Fruit fly (Drosophila melanogaster) whole organism, embryonic: ENCODE measurements around the gene Rpp30.

ENCODE experiments used
- B-H2 ChIP-seq: fragments of 200-800 bp; sonication (Bioruptor generic); optimal IDR thresholded peaks from 2 replicates; lab custom pipeline; 2018; ENCODE audit warnings: missing biosample characterization, mild to moderate bottlenecking, missing genetic modification characterization
- Bdp1 ChIP-seq: fragments of 200-800 bp; sonication (Bioruptor generic); optimal IDR thresholded peaks from 3 replicates; lab custom pipeline; 2016; ENCODE audit warnings: missing biosample characterization, missing genetic modification characterization
- Blimp-1 ChIP-seq: fragments of 200-800 bp; sonication (Bioruptor generic); optimal IDR thresholded peaks from 3 replicates; lab custom pipeline; 2018; ENCODE audit warnings: missing biosample characterization, missing genetic modification characterization, mild to moderate bottlenecking, moderate library complexity, missing genetic modification reagents
- CG10209 ChIP-seq: fragments of 200-800 bp; sonication (Bioruptor generic); optimal IDR thresholded peaks from 3 replicates; lab custom pipeline; 2017; ENCODE audit warnings: missing biosample characterization, mild to moderate bottlenecking, missing genetic modification characterization, missing genetic modification reagents
- CG10274 ChIP-seq: fragments of 200-800 bp; sonication (Bioruptor generic); optimal IDR thresholded peaks from 3 replicates; lab custom pipeline; 2017; ENCODE audit warnings: missing biosample characterization, mild to moderate bottlenecking, missing genetic modification characterization
- CG11696 ChIP-seq: fragments of 200-800 bp; sonication (Bioruptor generic); IDR thresholded peaks from 2 replicates; pipeline ENCODE4 v1.3.6; 2022; ENCODE audit warnings: missing biosample characterization, missing genetic modification characterization
- CG11723 ChIP-seq: fragments of 200-800 bp; sonication (Bioruptor generic); optimal IDR thresholded peaks from 2 replicates; lab custom pipeline; 2017; ENCODE audit warnings: missing biosample characterization, mild to moderate bottlenecking, missing genetic modification characterization
- CG13287 ChIP-seq: fragments of 200-800 bp; sonication (Bioruptor generic); IDR thresholded peaks from 2 replicates; pipeline ENCODE4 v1.3.6; 2022; ENCODE audit warnings: missing biosample characterization, missing genetic modification characterization; ENCODE audit not compliant: partially characterized antibody
- CG1603 ChIP-seq: fragments of 200-800 bp; sonication (Bioruptor generic); optimal IDR thresholded peaks from 2 replicates; lab custom pipeline; 2019; ENCODE audit warnings: missing biosample characterization, mild to moderate bottlenecking, missing genetic modification characterization, moderate library complexity
- CG16779 ChIP-seq: fragments of 200-800 bp; sonication (Bioruptor generic); IDR thresholded peaks from 2 replicates; pipeline ENCODE4 v1.3.6; 2022; ENCODE audit warnings: missing biosample characterization, missing genetic modification characterization
- CG17612 ChIP-seq: fragments of 200-800 bp; sonication (Bioruptor generic); IDR thresholded peaks from 2 replicates; pipeline ENCODE4 v1.3.6; 2022; ENCODE audit warnings: missing biosample characterization, missing genetic modification characterization
- CG17802 ChIP-seq: fragments of 200-800 bp; sonication (Bioruptor generic); optimal IDR thresholded peaks from 2 replicates; lab custom pipeline; 2018; ENCODE audit warnings: missing biosample characterization, mild to moderate bottlenecking, missing genetic modification characterization, moderate library complexity
- CG31388 ChIP-seq: fragments of 200-800 bp; sonication (Bioruptor generic); optimal IDR thresholded peaks from 2 replicates; lab custom pipeline; 2016; ENCODE audit warnings: missing biosample characterization, missing genetic modification characterization
- CG3163 ChIP-seq: fragments of 200-800 bp; sonication (Bioruptor generic); optimal IDR thresholded peaks from 3 replicates; lab custom pipeline; 2016; ENCODE audit warnings: missing biosample characterization, missing genetic modification characterization
- CG3407 ChIP-seq: fragments of 200-800 bp; sonication (Bioruptor generic); optimal IDR thresholded peaks from 2 replicates; lab custom pipeline; 2018; ENCODE audit warnings: missing biosample characterization, mild to moderate bottlenecking, missing genetic modification characterization
- CG4282 ChIP-seq: fragments of 200-800 bp; sonication (Bioruptor generic); optimal IDR thresholded peaks from 2 replicates; lab custom pipeline; 2016; ENCODE audit warnings: missing biosample characterization, missing genetic modification characterization
- CG6765 ChIP-seq: fragments of 200-800 bp; sonication (Bioruptor generic); optimal IDR thresholded peaks from 3 replicates; lab custom pipeline; 2017; ENCODE audit warnings: missing biosample characterization, mild to moderate bottlenecking, missing genetic modification characterization
- CG8089 ChIP-seq: fragments of 200-800 bp; sonication (Bioruptor generic); optimal IDR thresholded peaks from 3 replicates; lab custom pipeline; 2016; ENCODE audit warnings: missing biosample characterization, missing genetic modification characterization
- CG8478 ChIP-seq: fragments of >200 bp; optimal IDR thresholded peaks from 2 replicates; lab custom pipeline; 2018
- CHES-1-like ChIP-seq: fragments of 200-800 bp; sonication (Bioruptor generic); optimal IDR thresholded peaks from 2 replicates; lab custom pipeline; 2016; ENCODE audit warnings: missing biosample characterization, missing genetic modification characterization
- Camta ChIP-seq: fragments of 200-800 bp; sonication (Bioruptor generic); optimal IDR thresholded peaks from 2 replicates; lab custom pipeline; 2016; ENCODE audit warnings: missing biosample characterization, missing genetic modification characterization
- Dek ChIP-seq: fragments of 200-800 bp; sonication (Bioruptor generic); optimal IDR thresholded peaks from 3 replicates; lab custom pipeline; 2019; ENCODE audit warnings: missing biosample characterization, mild to moderate bottlenecking, missing genetic modification characterization, moderate library complexity
- E2f2 ChIP-seq: fragments of 200-800 bp; sonication (Bioruptor generic); IDR thresholded peaks from 2 replicates; pipeline ENCODE4 v1.3.6; 2022; ENCODE audit warnings: missing biosample characterization, missing genetic modification characterization
- ERR ChIP-seq: fragments of 200-800 bp; sonication (Bioruptor generic); optimal IDR thresholded peaks from 2 replicates; lab custom pipeline; 2016; ENCODE audit warnings: missing biosample characterization, missing genetic modification characterization
- HLH4C ChIP-seq: fragments of 200-800 bp; sonication (Bioruptor generic); IDR thresholded peaks from 3 replicates; pipeline ENCODE4 v1.3.6; 2022; ENCODE audit warnings: missing biosample characterization, missing genetic modification characterization; ENCODE audit not compliant: partially characterized antibody
- Hmx ChIP-seq: fragments of 200-800 bp; sonication (Bioruptor generic); optimal IDR thresholded peaks from 2 replicates; lab custom pipeline; 2016; ENCODE audit warnings: missing biosample characterization, missing genetic modification characterization
- Hr3 ChIP-seq: fragments of 200-800 bp; sonication (Bioruptor generic); optimal IDR thresholded peaks from 3 replicates; lab custom pipeline; 2016; ENCODE audit warnings: missing biosample characterization, missing genetic modification characterization
- Lhr ChIP-seq: fragments of 200-800 bp; sonication (Bioruptor generic); optimal IDR thresholded peaks from 3 replicates; lab custom pipeline; 2017; ENCODE audit warnings: mild to moderate bottlenecking, missing biosample characterization, missing genetic modification reagents, missing genetic modification characterization
- Mad ChIP-seq: fragments of 200-800 bp; sonication (Bioruptor generic); optimal IDR thresholded peaks from 2 replicates; lab custom pipeline; 2016; ENCODE audit warnings: missing biosample characterization, missing genetic modification characterization
- Neu2 ChIP-seq: fragments of 200-800 bp; sonication (Bioruptor generic); optimal IDR thresholded peaks from 3 replicates; lab custom pipeline; 2016; ENCODE audit warnings: missing biosample characterization, missing genetic modification characterization, borderline replicate concordance
- Scr ChIP-seq: fragments of 200-800 bp; sonication (Bioruptor generic); IDR thresholded peaks from 2 replicates; pipeline ENCODE4 v1.3.6; 2022; ENCODE audit warnings: missing biosample characterization, missing genetic modification characterization; ENCODE audit not compliant: partially characterized antibody
- abd-A ChIP-seq: fragments of 200-800 bp; sonication (Bioruptor generic); optimal IDR thresholded peaks from 3 replicates; lab custom pipeline; 2019; ENCODE audit warnings: missing biosample characterization, mild to moderate bottlenecking, missing genetic modification characterization, moderate library complexity
- az2 ChIP-seq: fragments of 200-800 bp; sonication (Bioruptor generic); optimal IDR thresholded peaks from 3 replicates; lab custom pipeline; 2016; ENCODE audit warnings: missing biosample characterization, missing genetic modification characterization
- br ChIP-seq: fragments of >200 bp; optimal IDR thresholded peaks from 2 replicates; lab custom pipeline; 2017
- fd3F ChIP-seq: fragments of 200-800 bp; sonication (Bioruptor generic); optimal IDR thresholded peaks from 2 replicates; lab custom pipeline; 2018; ENCODE audit warnings: missing biosample characterization, mild to moderate bottlenecking, missing genetic modification characterization, moderate library complexity
- gcm2 ChIP-seq: fragments of 200-800 bp; sonication (Bioruptor generic); optimal IDR thresholded peaks from 2 replicates; lab custom pipeline; 2016; ENCODE audit warnings: missing biosample characterization, missing genetic modification characterization
- gsb ChIP-seq: fragments of 200-800 bp; sonication (Bioruptor generic); IDR thresholded peaks from 2 replicates; pipeline ENCODE4 v1.3.6; 2022; ENCODE audit warnings: missing biosample characterization, missing genetic modification characterization
- ham ChIP-seq: fragments of 200-800 bp; sonication (Bioruptor generic); IDR thresholded peaks from 2 replicates; pipeline ENCODE4 v1.3.6; 2022; ENCODE audit warnings: missing biosample characterization, missing genetic modification characterization
- hkb ChIP-seq, 2 experiments: fragments of 200-800 bp in 1 of 2; fragments of >200 bp in 1 of 2; sonication (Bioruptor generic) in 1 of 2; IDR thresholded peaks in 1 of 2; optimal IDR thresholded peaks in 1 of 2; 2 replicates each; pipeline versions ENCODE4 v1.3.6 to Lab custom; 2017 to 2022; ENCODE audit warnings: missing biosample characterization in 1 of 2, missing genetic modification characterization in 1 of 2
- hth ChIP-seq: fragments of >200 bp; optimal IDR thresholded peaks from 2 replicates; lab custom pipeline; 2017; ENCODE audit warnings: inconsistent platforms
- jing ChIP-seq: fragments of 200-800 bp; sonication (Bioruptor generic); optimal IDR thresholded peaks from 2 replicates; lab custom pipeline; 2018; ENCODE audit warnings: missing biosample characterization, mild to moderate bottlenecking, missing genetic modification characterization
- ken ChIP-seq: fragments of 200-800 bp; sonication (Bioruptor generic); IDR thresholded peaks from 3 replicates; pipeline ENCODE4 v1.3.6; 2022; ENCODE audit warnings: missing biosample characterization, missing genetic modification characterization
- knrl ChIP-seq: fragments of 200-800 bp; sonication (Bioruptor generic); IDR thresholded peaks from 3 replicates; pipeline ENCODE4 v1.3.6; 2022; ENCODE audit warnings: missing biosample characterization, missing genetic modification characterization; ENCODE audit not compliant: partially characterized antibody
- luna ChIP-seq: fragments of 200-800 bp; sonication (Bioruptor generic); optimal IDR thresholded peaks from 2 replicates; lab custom pipeline; 2016; ENCODE audit warnings: missing biosample characterization, missing genetic modification characterization
- oc ChIP-seq: fragments of 200-800 bp; sonication (Bioruptor generic); optimal IDR thresholded peaks from 2 replicates; lab custom pipeline; 2018; ENCODE audit warnings: missing biosample characterization, mild to moderate bottlenecking, missing genetic modification characterization, moderate library complexity
- phol ChIP-seq: fragments of 200-800 bp; sonication (Bioruptor generic); optimal IDR thresholded peaks from 3 replicates; lab custom pipeline; 2018; ENCODE audit warnings: missing biosample characterization, mild to moderate bottlenecking, missing genetic modification characterization, moderate library complexity
- sens ChIP-seq: fragments of 200-800 bp; sonication (Bioruptor generic); peaks from one replicate; lab custom pipeline; 2016; ENCODE audit warnings: missing biosample characterization, missing genetic modification characterization
- sim ChIP-seq: fragments of 200-800 bp; sonication (Bioruptor generic); IDR thresholded peaks from 2 replicates; pipeline ENCODE4 v1.3.6; 2022; ENCODE audit warnings: missing biosample characterization, missing genetic modification characterization
- stc ChIP-seq: fragments of 200-800 bp; sonication (Bioruptor generic); IDR thresholded peaks from 2 replicates; pipeline ENCODE4 v1.3.6; 2022; ENCODE audit warnings: missing biosample characterization, missing genetic modification characterization
- tin ChIP-seq: fragments of 200-800 bp; sonication (Bioruptor generic); optimal IDR thresholded peaks from 3 replicates; lab custom pipeline; 2016; ENCODE audit warnings: missing biosample characterization, missing genetic modification characterization
- usp ChIP-seq: fragments of >200 bp; optimal IDR thresholded peaks from 2 replicates; lab custom pipeline; 2017; ENCODE audit warnings: missing biosample characterization, missing genetic modification characterization
- zf30C ChIP-seq: fragments of 200-800 bp; sonication (Bioruptor generic); optimal IDR thresholded peaks from 3 replicates; lab custom pipeline; 2018; ENCODE audit warnings: missing biosample characterization, mild to moderate bottlenecking, missing genetic modification characterization

The Rpp30 gene

dm6 chr2L:283071-283482 lies 30.9 kb upstream of the Rpp30 start, which contains the start of gene CG11601 (continued):
- TF ChIP-seq HLH4C (GFP tag; lab: Robert Waterston, UW), result peak; percentile 51; the same call in 2 of the 3 replicates
- TF ChIP-seq Hmx (GFP tag; lab: Kevin White, UChicago), result no peak
- TF ChIP-seq fd3F (GFP tag; lab: Kevin White, UChicago), result peak; percentile 2
- no peak for TF ChIP-seq Neu2 (GFP tag; lab: Kevin White, UChicago)
- peak; percentile 72 for TF ChIP-seq E2f2 (GFP tag; lab: Robert Waterston, UW)
- no peak for TF ChIP-seq sim (GFP tag; lab: Robert Waterston, UW)
- TF ChIP-seq gcm2 (GFP tag; lab: Kevin White, UChicago), result no peak
- no peak for TF ChIP-seq CG8089 (GFP tag; lab: Kevin White, UChicago)
- TF ChIP-seq Blimp-1 (GFP tag; lab: Kevin White, UChicago), result no peak
- no peak for TF ChIP-seq CG6765
- TF ChIP-seq stc (GFP tag; lab: Robert Waterston, UW), result peak; percentile 30; the same call in 1 of the 2 replicates
- TF ChIP-seq B-H2 (GFP tag; lab: Kevin White, UChicago), result peak; percentile 30
- no peak for TF ChIP-seq luna (GFP tag; lab: Kevin White, UChicago)
- TF ChIP-seq ham (GFP tag; lab: Robert Waterston, UW), result no peak
- no peak for TF ChIP-seq zf30C (GFP tag; lab: Kevin White, UChicago)
- peak; percentile 55 for TF ChIP-seq hkb (optimal IDR thresholded peaks at IDR 0.05; lab: Kevin White, UChicago)
- no peak for TF ChIP-seq hkb (GFP tag; IDR thresholded peaks at IDR 0.05; lab: Robert Waterston, UW)
- no peak for TF ChIP-seq CG11696 (GFP tag; lab: Robert Waterston, UW)
- peak; percentile 62 for TF ChIP-seq CG1603 (tag; lab: Kevin White, UChicago)
- TF ChIP-seq sens (GFP tag; lab: Kevin White, UChicago), result peak; percentile 75
- TF ChIP-seq ken (GFP tag; lab: Robert Waterston, UW), result peak; percentile 63; the same call in 2 of the 3 replicates
- no peak for TF ChIP-seq abd-A
- no peak for TF ChIP-seq az2 (GFP tag; lab: Kevin White, UChicago)
- peak; percentile 57; the same call in 2 of the 3 replicates for TF ChIP-seq knrl
- peak; percentile 7 for TF ChIP-seq CG10209 (GFP tag; lab: Kevin White, UChicago)
- no peak for TF ChIP-seq CG31388 (GFP tag; lab: Kevin White, UChicago)
- no peak for TF ChIP-seq CG3163 (GFP tag; lab: Kevin White, UChicago)
- TF ChIP-seq Bdp1 (GFP tag; lab: Kevin White, UChicago), result no peak
- TF ChIP-seq hth (lab: Kevin White, UChicago), result no peak
- TF ChIP-seq CG4282, result peak; percentile 59
- TF ChIP-seq br, result no peak
- no peak for TF ChIP-seq CG10274 (GFP tag; lab: Kevin White, UChicago)
- TF ChIP-seq CG17612 (GFP tag; lab: Robert Waterston, UW), result no peak
- TF ChIP-seq CHES-1-like, result peak; percentile 2
- TF ChIP-seq CG16779 (GFP tag; lab: Robert Waterston, UW), result no peak
- TF ChIP-seq Lhr, result no peak
- no peak for TF ChIP-seq jing
- no peak for TF ChIP-seq CG11723
- no peak for TF ChIP-seq tin (GFP tag; lab: Kevin White, UChicago)
- peak; percentile 63 for TF ChIP-seq CG13287
- TF ChIP-seq Scr, result peak; percentile 34
- peak; percentile 15 for TF ChIP-seq CG17802
- no peak for TF ChIP-seq Camta (GFP tag; lab: Kevin White, UChicago)
- no peak for TF ChIP-seq CG8478 (lab: Kevin White, UChicago)
- no peak for TF ChIP-seq gsb (GFP tag; lab: Robert Waterston, UW)
- TF ChIP-seq Mad (GFP tag; lab: Kevin White, UChicago), result peak; percentile 26
- TF ChIP-seq phol (tag; lab: Kevin White, UChicago), result peak; percentile 79
- peak; percentile 4 for TF ChIP-seq Hr3 (GFP tag; lab: Kevin White, UChicago)
- no peak for TF ChIP-seq usp (GFP tag; lab: Kevin White, UChicago)
- no peak for TF ChIP-seq ERR
- no peak for TF ChIP-seq oc (tag; lab: Kevin White, UChicago)
- TF ChIP-seq CG3407 (GFP tag; lab: Kevin White, UChicago), result no peak
- no peak for TF ChIP-seq Dek (tag; lab: Kevin White, UChicago)
